Fruit fly (Drosophila melanogaster): ENCODE measurements around the gene Glyp.

Glyp gene

dm6 chr2L:2161244-2162243 lies 30.9 kb downstream of the Glyp start:
- TF ChIP-seq CG17801 (GFP tag; optimal IDR thresholded peaks at IDR 0.05; ENCODE audit: partially characterized antibody): no peak

- no peak for TF ChIP-seq CG17801 (GFP tag; optimal IDR thresholded peaks at IDR 0.05; ENCODE audit: partially characterized antibody)
Observed at dm6 chr2L:2162281-2162680, 31.7 kb downstream of the Glyp start.

- TF ChIP-seq CG17801 (GFP tag; optimal IDR thresholded peaks at IDR 0.05; ENCODE audit: partially characterized antibody): no peak
Observed at dm6 chr2L:2162729-2163567, 32.3 kb downstream of the Glyp start.

dm6 chr2L:2163568-2163953 lies 32.9 kb downstream of the Glyp start:
- TF ChIP-seq CG17801 (GFP tag; optimal IDR thresholded peaks at IDR 0.05; ENCODE audit: partially characterized antibody): no peak

DNA sequence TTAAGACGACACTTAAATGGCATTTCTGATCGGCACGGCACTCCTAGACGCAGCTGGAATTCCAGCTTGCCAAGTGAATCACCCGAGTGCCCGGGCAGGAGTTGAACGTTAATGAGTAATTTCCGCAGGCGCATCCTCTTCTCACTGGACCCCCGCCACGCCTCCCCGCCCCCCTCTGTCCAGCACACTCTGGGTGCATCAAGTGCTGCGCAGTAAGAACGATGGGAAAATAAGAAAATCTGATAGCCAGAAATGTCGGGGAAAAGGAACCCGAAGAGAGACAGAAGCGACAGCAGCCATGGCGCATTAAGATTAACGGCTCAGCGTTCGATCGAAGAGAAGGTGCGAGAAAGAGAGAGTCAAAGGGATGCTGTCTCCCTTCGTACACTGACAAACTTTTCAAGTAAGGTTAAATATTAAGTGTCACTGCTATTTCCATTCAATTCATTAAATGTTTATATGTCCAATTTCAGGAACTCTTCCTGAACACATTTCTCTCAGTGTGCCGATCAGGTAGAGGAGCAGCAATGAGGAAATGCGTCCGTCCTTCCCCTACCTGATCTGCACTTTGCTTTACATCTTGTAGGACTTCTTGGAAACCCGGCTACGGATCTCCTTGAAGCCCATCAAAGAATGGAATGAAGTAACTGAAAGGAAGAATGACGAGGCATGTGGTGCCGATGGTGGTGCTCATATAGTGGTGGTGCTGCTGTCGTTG lies 34.1 kb downstream of the Glyp start:
- TF ChIP-seq CG17801 (GFP tag; optimal IDR thresholded peaks at IDR 0.05; ENCODE audit: partially characterized antibody): no peak

DNA sequence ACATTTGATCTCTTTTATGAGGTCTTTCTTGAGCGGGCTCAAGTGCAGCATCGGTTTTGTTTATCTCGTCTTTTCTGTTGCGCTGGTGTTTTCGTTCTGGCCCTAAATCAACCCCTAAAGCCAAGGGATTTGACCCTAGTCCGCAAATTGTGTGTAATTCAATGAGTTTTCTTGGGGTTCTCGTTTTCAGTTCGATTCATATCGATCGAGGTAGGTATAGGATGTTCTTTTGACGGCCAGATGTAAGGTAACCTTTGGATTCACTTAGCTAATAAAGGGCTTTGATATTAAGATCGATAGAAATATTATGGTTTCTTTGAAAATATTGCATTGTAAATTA lies 34.6 kb downstream of the Glyp start:
- no peak for TF ChIP-seq CG17801 (GFP tag; optimal IDR thresholded peaks at IDR 0.05; ENCODE audit: partially characterized antibody)

DNA sequence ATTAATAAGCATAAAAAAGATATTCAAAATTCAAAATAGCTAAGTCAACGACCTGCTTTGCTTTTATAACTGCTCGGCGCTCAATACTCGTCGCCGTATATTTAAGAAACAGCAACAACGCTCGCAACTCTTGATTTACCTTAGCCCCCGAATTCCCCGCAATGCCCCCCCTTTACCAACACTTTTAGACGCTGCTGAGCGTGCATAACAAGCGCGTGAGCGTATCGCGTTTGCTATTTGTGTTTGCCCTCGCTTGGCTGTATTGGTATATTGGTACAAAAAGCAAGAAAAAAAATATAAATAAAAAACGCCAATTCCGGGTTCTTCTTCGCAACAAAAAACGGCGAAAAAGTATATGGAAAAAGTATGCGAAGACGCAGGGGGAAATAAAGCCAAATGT lies 35.3 kb downstream of the Glyp start:
- peak; percentile 92 for TF ChIP-seq CG17801 (GFP tag; optimal IDR thresholded peaks at IDR 0.05; ENCODE audit: partially characterized antibody)

DNA sequence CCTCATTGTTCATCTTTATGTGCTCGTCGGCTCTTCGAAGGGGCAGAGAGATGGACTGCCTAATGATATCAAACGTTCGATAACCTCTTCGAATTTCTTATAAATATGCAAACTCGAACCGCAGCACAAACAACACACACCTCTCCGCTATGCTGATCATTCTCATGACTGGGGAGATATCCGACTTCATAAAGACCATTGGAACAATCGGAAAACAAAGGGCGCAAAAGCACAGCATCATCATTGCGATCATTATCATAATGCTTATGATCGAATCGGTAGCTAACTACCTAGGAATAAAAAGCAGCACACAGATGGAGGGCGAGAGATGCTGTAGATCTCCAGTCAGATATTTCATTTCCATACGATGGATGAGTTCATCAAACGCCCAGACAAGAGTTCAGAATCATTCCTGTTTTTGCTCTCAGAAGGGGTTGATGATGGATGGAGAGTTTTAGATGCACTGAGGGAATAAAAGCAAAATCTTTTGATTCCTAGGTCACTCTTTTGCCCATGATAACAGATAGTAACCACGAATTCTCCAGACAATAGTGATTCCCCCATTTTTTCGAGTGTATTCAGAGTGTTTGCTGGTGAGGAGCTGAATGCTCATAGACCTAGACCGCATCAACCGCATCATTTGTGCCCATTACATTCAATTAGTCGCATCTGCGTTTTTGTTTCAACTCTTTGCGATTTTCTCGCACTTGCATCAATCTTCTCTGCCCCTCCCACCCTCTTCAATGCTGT lies 36.5 kb downstream of the Glyp start:
- no peak for TF ChIP-seq CG17801 (GFP tag; optimal IDR thresholded peaks at IDR 0.05; ENCODE audit: partially characterized antibody)

- no peak for TF ChIP-seq CG17801 (GFP tag; optimal IDR thresholded peaks at IDR 0.05; ENCODE audit: partially characterized antibody)
Observed at dm6 chr2L:2168184-2168893, 37.7 kb downstream of the Glyp start.

DNA sequence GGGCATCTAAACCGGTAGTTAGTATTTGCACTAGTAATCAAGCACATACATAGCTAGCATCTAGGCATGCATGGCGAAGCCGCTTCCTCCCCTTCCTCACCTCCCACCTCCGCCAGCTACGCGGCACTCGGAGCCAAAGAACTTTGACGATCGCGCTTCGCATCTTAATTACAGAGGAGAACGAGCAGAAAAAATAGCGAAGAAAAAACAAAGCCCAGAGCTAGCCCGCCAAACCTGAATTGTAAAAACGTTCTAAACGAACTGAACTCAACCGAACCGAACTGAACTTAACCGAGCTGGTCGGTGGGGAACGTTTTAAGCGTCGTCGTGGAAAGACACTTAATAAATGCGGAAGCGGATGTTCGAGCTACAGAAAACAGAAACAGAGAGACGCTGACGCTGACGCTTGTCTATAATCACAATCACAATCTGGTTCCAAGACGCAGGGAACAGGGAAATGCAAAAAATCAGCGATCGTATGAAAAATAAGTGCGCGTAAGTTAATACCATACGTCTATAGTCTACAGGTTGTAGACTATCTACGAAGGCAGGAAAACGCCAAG lies 38.4 kb downstream of the Glyp start:
- no peak for TF ChIP-seq CG17801 (GFP tag; optimal IDR thresholded peaks at IDR 0.05; ENCODE audit: partially characterized antibody)

DNA sequence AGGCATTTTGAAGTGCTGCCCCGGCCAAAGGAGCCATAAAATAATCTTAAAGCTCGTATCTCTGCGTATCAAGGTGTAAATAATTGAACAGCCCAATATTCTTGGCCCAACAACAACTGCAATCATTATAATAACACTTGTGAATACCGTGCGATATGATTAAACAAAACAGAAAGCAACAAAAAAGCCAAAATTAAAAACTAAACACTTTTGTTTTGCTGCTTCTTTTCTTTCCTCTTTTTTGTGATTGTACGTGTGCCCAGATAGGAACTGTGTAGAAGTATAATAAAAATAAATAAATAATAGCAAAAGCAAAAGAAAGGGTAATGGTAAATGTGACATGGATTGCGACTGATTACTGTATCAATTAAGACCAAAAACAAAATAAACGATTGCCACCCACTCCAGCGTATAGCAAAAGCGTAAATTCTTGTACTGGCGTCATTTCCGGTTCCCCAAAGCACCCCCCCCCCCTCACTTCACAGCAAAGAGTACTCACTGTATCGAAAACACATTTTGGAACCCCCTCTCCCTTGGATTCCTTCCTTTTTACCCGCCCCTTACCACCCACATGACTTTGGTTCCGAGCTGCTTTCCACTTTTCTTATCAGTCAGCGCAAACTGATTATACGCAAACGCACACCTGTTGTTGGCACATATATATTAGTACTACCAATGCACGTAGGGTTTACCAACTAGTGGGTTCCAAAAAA lies 40.9 kb downstream of the Glyp start:
- peak; percentile 56 for TF ChIP-seq CG17801 (GFP tag; optimal IDR thresholded peaks at IDR 0.05; ENCODE audit: partially characterized antibody)

DNA sequence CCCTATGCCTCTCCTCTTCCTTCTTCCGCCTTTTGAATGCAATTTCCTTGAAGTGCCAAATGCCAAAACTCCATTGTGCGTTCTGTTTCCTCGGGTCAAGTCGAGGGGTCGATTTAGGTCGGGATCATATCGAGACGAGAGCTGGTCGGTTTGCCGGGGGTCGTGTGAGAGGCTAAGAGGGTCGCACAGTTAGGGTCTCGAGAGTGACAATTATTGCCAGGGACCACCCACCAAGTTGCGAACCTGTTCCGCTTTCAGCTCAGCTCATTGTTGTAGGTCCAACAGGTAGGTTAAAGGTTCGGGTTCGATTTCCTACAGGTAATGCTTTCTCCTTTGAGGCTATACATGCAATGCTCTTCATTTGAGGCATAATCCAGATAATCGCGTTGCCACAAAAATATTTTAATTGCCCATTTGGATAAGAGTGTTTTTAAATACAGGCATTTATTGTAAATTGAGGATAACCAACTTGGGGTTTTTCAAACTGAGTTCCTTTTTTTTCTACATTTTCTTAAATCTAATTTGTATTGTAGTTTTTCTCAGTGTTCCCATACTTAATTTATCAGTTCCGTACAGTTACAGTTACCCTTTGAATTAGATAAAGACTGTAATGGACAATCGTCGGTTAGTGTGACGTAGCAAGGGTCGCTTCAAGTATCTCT lies 42.0 kb downstream of the Glyp start:
- no peak for TF ChIP-seq CG17801 (GFP tag; optimal IDR thresholded peaks at IDR 0.05; ENCODE audit: partially characterized antibody)

dm6 chr2L:2173191-2173590 lies 42.6 kb downstream of the Glyp start:
- no peak for TF ChIP-seq CG17801 (GFP tag; optimal IDR thresholded peaks at IDR 0.05; ENCODE audit: partially characterized antibody)
